Worm (Caenorhabditis elegans) whole organism, early embryonic: Measurements from ENCODE around the gene F15A4.5.

ENCODE experiments used
- B0310.2 ChIP-seq: sonication (generic microtip); optimal IDR thresholded peaks from 2 replicates; lab custom pipeline; 2016; ENCODE audit warnings: mild to moderate bottlenecking, missing genetic modification characterization, missing compliant biosample characterization
- F13C5.2 ChIP-seq: sonication (generic microtip); optimal IDR thresholded peaks from 2 replicates; lab custom pipeline; 2017; ENCODE audit warnings: mild to moderate bottlenecking, missing genetic modification characterization, inconsistent platforms, missing compliant biosample characterization
- ama-1 ChIP-seq: fragments of 150-350 bp; optimal IDR thresholded peaks from 2 replicates; lab custom pipeline; 2014
- ceh-13 ChIP-seq: fragments of 200-800 bp; sonication (Bioruptor generic); optimal IDR thresholded peaks from 2 replicates; lab custom pipeline; 2018; ENCODE audit warnings: mild to moderate bottlenecking, missing genetic modification characterization, missing compliant biosample characterization
- ceh-36 ChIP-seq: sonication (generic microtip); optimal IDR thresholded peaks from 2 replicates; lab custom pipeline; 2016; ENCODE audit warnings: missing genetic modification characterization, inconsistent platforms, missing compliant biosample characterization
- hmbx-1 ChIP-seq: sonication (generic microtip); optimal IDR thresholded peaks from 2 replicates; lab custom pipeline; 2016; ENCODE audit warnings: mild to moderate bottlenecking, missing genetic modification characterization, missing compliant biosample characterization
- hnd-1 ChIP-seq: sonication (generic microtip); optimal IDR thresholded peaks from 2 replicates; lab custom pipeline; 2016; ENCODE audit warnings: missing genetic modification characterization, missing compliant biosample characterization
- pes-1 ChIP-seq: fragments of 200-800 bp; sonication (Bioruptor generic); IDR thresholded peaks from 2 replicates; pipeline ENCODE4 v1.3.6; 2022; ENCODE audit warnings: missing genetic modification reagents, missing genetic modification characterization, missing compliant biosample characterization

- TF ChIP-seq ceh-36 (tag; lab: Kevin White, UChicago), result no peak
- TF ChIP-seq B0310.2 (tag; lab: Kevin White, UChicago), result no peak
- no peak for TF ChIP-seq F13C5.2 (tag; lab: Kevin White, UChicago)
- TF ChIP-seq ceh-13 (GFP tag; lab: Kevin White, UChicago), result no peak
- no peak for TF ChIP-seq ama-1 (lab: Kevin White, UChicago)
- TF ChIP-seq pes-1 (GFP tag; lab: Robert Waterston, UW), result no peak
- TF ChIP-seq hmbx-1 (tag; lab: Kevin White, UChicago), result no peak
- TF ChIP-seq hnd-1 (tag; lab: Kevin White, UChicago), result no peak
Measured at ce11 chrII:12491936-12492335, 20.9 kb upstream of the F15A4.5 start, which contains the start of gene srz-6.
